Worm (Caenorhabditis elegans) whole organism, L2 larva: ENCODE data around the gene npr-43.
A peak's percentile ranks its signal among the peaks of the same experiment; 100 is the strongest.

Experiments
- F13H6.1 ChIP-seq: sonication (generic microtip); optimal IDR thresholded peaks from 2 replicates; lab custom pipeline; 2016; ENCODE audit warnings: missing genetic modification characterization, missing compliant biosample characterization
- R02D3.7 ChIP-seq: fragments of 150-350 bp; optimal IDR thresholded peaks from 2 replicates; lab custom pipeline; 2014; ENCODE audit warnings: missing biosample characterization, missing genetic modification characterization
- Y55F3AM.14 ChIP-seq: fragments of 200-800 bp; sonication (Bioruptor generic); optimal IDR thresholded peaks from 2 replicates; lab custom pipeline; 2018; ENCODE audit warnings: mild to moderate bottlenecking, missing genetic modification characterization, missing compliant biosample characterization
- ZK546.5 ChIP-seq: sonication (generic microtip); optimal IDR thresholded peaks from 2 replicates; lab custom pipeline; 2017; ENCODE audit warnings: missing biosample characterization, missing genetic modification characterization
- alr-1 ChIP-seq: fragments of 150-350 bp; optimal IDR thresholded peaks from 2 replicates; lab custom pipeline; 2014; ENCODE audit warnings: missing biosample characterization, missing genetic modification characterization
- aly-2 ChIP-seq: fragments of 150-350 bp; optimal IDR thresholded peaks from 2 replicates; lab custom pipeline; 2014; ENCODE audit warnings: missing biosample characterization, missing genetic modification characterization
- ama-1 ChIP-seq: fragments of 150-350 bp; optimal IDR thresholded peaks from 2 replicates; lab custom pipeline; 2018; ENCODE audit warnings: inconsistent platforms
- ceh-16 ChIP-seq: fragments of 150-350 bp; optimal IDR thresholded peaks from 2 replicates; lab custom pipeline; 2014; ENCODE audit warnings: missing biosample characterization, missing genetic modification characterization
- ceh-82 ChIP-seq: fragments of 150-350 bp; optimal IDR thresholded peaks from 2 replicates; lab custom pipeline; 2014; ENCODE audit warnings: missing biosample characterization, missing genetic modification characterization
- crh-2 ChIP-seq: sonication (generic microtip); optimal IDR thresholded peaks from 2 replicates; lab custom pipeline; 2017; ENCODE audit warnings: missing biosample characterization, missing genetic modification characterization
- dmd-4 ChIP-seq: sonication (generic microtip); optimal IDR thresholded peaks from 2 replicates; lab custom pipeline; 2017; ENCODE audit warnings: missing biosample characterization, missing genetic modification characterization
- egl-27 ChIP-seq: sonication (generic microtip); optimal IDR thresholded peaks from 3 replicates; lab custom pipeline; 2017; ENCODE audit warnings: missing biosample characterization, missing genetic modification reagents, missing genetic modification characterization
- elt-3 ChIP-seq: sonication (generic microtip); optimal IDR thresholded peaks from 2 replicates; lab custom pipeline; 2017; ENCODE audit warnings: missing biosample characterization, missing genetic modification characterization
- fos-1 ChIP-seq: fragments of 150-350 bp; optimal IDR thresholded peaks from 2 replicates; lab custom pipeline; 2014; ENCODE audit warnings: missing biosample characterization, missing genetic modification characterization
- gmeb-1 ChIP-seq: fragments of 150-350 bp; optimal IDR thresholded peaks from 2 replicates; lab custom pipeline; 2014; ENCODE audit warnings: missing biosample characterization, missing genetic modification characterization
- lin-11 ChIP-seq: fragments of 150-350 bp; sonication (generic microtip); optimal IDR thresholded peaks from 2 replicates; lab custom pipeline; 2014; ENCODE audit warnings: missing biosample characterization, missing genetic modification characterization, inconsistent platforms, mixed read lengths
- lin-13 ChIP-seq: fragments of 150-350 bp; optimal IDR thresholded peaks from 2 replicates; lab custom pipeline; 2014; ENCODE audit warnings: missing biosample characterization, missing genetic modification reagents, missing genetic modification characterization
- lin-39 ChIP-seq: fragments of 150-350 bp; optimal IDR thresholded peaks from 2 replicates; lab custom pipeline; 2014; ENCODE audit warnings: missing biosample characterization, missing genetic modification reagents, missing genetic modification characterization
- lsy-2 ChIP-seq, 2 experiments: fragments of 150-350 bp in 1 of 2; sonication (generic microtip) in 1 of 2; optimal IDR thresholded peaks; 2 replicates each; lab custom pipeline; 2014 to 2017; ENCODE audit warnings: missing biosample characterization in 2 of 2, missing genetic modification characterization in 2 of 2
- mab-5 ChIP-seq: fragments of 150-350 bp; optimal IDR thresholded peaks from 2 replicates; lab custom pipeline; 2014; ENCODE audit warnings: missing biosample characterization, missing genetic modification characterization
- mbf-1 ChIP-seq: sonication (generic microtip); optimal IDR thresholded peaks from 2 replicates; lab custom pipeline; 2017; ENCODE audit warnings: missing biosample characterization, missing genetic modification characterization
- mdl-1 ChIP-seq, 2 experiments: fragments of 150-350 bp in 1 of 2; sonication (generic microtip) in 1 of 2; optimal IDR thresholded peaks; 2 replicates each; lab custom pipeline; 2017; ENCODE audit warnings: missing biosample characterization in 2 of 2, missing genetic modification characterization in 2 of 2
- nhr-10 ChIP-seq: sonication (generic microtip); optimal IDR thresholded peaks from 2 replicates; lab custom pipeline; 2017; ENCODE audit warnings: missing biosample characterization, missing genetic modification characterization
- nhr-11 ChIP-seq: fragments of 150-350 bp; optimal IDR thresholded peaks from 2 replicates; lab custom pipeline; 2014; ENCODE audit warnings: missing biosample characterization, missing genetic modification characterization
- nhr-12 ChIP-seq: fragments of 150-350 bp; optimal IDR thresholded peaks from 2 replicates; lab custom pipeline; 2014; ENCODE audit warnings: missing biosample characterization, missing genetic modification characterization
- nhr-129 ChIP-seq: fragments of 150-350 bp; optimal IDR thresholded peaks from 2 replicates; lab custom pipeline; 2014; ENCODE audit warnings: missing biosample characterization, missing genetic modification characterization
- nhr-21 ChIP-seq: fragments of 150-350 bp; optimal IDR thresholded peaks from 2 replicates; lab custom pipeline; 2014; ENCODE audit warnings: missing biosample characterization, missing genetic modification characterization
- nhr-23 ChIP-seq: fragments of 150-350 bp; optimal IDR thresholded peaks from 2 replicates; lab custom pipeline; 2014; ENCODE audit warnings: missing biosample characterization, missing genetic modification reagents, missing genetic modification characterization
- nhr-237 ChIP-seq: fragments of 150-350 bp; optimal IDR thresholded peaks from 2 replicates; lab custom pipeline; 2014; ENCODE audit warnings: missing biosample characterization, missing genetic modification characterization
- nhr-25 ChIP-seq: fragments of 150-350 bp; sonication (generic microtip); optimal IDR thresholded peaks from 3 replicates; lab custom pipeline; 2014; ENCODE audit warnings: missing biosample characterization, missing genetic modification characterization
- nhr-77 ChIP-seq: fragments of 150-350 bp; optimal IDR thresholded peaks from 2 replicates; lab custom pipeline; 2014; ENCODE audit warnings: missing biosample characterization, missing genetic modification characterization
- peb-1 ChIP-seq: fragments of 150-350 bp; optimal IDR thresholded peaks from 2 replicates; lab custom pipeline; 2014; ENCODE audit warnings: missing biosample characterization, missing genetic modification characterization
- sem-4 ChIP-seq: fragments of 150-350 bp; optimal IDR thresholded peaks from 2 replicates; lab custom pipeline; 2014; ENCODE audit warnings: missing biosample characterization, missing genetic modification reagents, missing genetic modification characterization
- skn-1 ChIP-seq: sonication (generic microtip); optimal IDR thresholded peaks from 2 replicates; lab custom pipeline; 2017; ENCODE audit warnings: missing biosample characterization, missing genetic modification characterization
- sma-3 ChIP-seq: sonication (generic microtip); optimal IDR thresholded peaks from 2 replicates; lab custom pipeline; 2016; ENCODE audit warnings: missing genetic modification reagents, missing genetic modification characterization, missing compliant biosample characterization
- sma-9 ChIP-seq, 2 experiments: fragments of 150-350 bp in 1 of 2; sonication (generic microtip) in 1 of 2; optimal IDR thresholded peaks; 2 replicates each; lab custom pipeline; 2014 to 2016; ENCODE audit warnings: missing genetic modification characterization in 2 of 2, mild to moderate bottlenecking in 1 of 2, missing biosample characterization in 1 of 2, missing compliant biosample characterization in 1 of 2, missing genetic modification reagents in 1 of 2, moderate library complexity in 1 of 2
- unc-39 ChIP-seq: fragments of 150-350 bp; optimal IDR thresholded peaks from 2 replicates; lab custom pipeline; 2014; ENCODE audit warnings: missing biosample characterization, missing genetic modification characterization
- unc-55 ChIP-seq: fragments of 150-350 bp; sonication (generic microtip); optimal IDR thresholded peaks from 3 replicates; lab custom pipeline; 2014; ENCODE audit warnings: missing biosample characterization, missing genetic modification reagents, missing genetic modification characterization
- unc-62 ChIP-seq: fragments of 150-350 bp; optimal IDR thresholded peaks from 2 replicates; lab custom pipeline; 2014; ENCODE audit warnings: missing biosample characterization, missing genetic modification reagents, missing genetic modification characterization
- zag-1 ChIP-seq: fragments of 150-350 bp; optimal IDR thresholded peaks from 2 replicates; lab custom pipeline; 2014; ENCODE audit warnings: missing biosample characterization, missing genetic modification characterization
- ztf-1 ChIP-seq: fragments of 200-800 bp; sonication (Bioruptor generic); conservative IDR thresholded peaks from 2 replicates; pipeline ENCODE4 v1.3.6; 2022; ENCODE audit warnings: missing genetic modification characterization, missing compliant biosample characterization
- ztf-4 ChIP-seq: fragments of 150-350 bp; optimal IDR thresholded peaks from 2 replicates; lab custom pipeline; 2014; ENCODE audit warnings: missing biosample characterization, missing genetic modification characterization

npr-43 gene

DNA sequence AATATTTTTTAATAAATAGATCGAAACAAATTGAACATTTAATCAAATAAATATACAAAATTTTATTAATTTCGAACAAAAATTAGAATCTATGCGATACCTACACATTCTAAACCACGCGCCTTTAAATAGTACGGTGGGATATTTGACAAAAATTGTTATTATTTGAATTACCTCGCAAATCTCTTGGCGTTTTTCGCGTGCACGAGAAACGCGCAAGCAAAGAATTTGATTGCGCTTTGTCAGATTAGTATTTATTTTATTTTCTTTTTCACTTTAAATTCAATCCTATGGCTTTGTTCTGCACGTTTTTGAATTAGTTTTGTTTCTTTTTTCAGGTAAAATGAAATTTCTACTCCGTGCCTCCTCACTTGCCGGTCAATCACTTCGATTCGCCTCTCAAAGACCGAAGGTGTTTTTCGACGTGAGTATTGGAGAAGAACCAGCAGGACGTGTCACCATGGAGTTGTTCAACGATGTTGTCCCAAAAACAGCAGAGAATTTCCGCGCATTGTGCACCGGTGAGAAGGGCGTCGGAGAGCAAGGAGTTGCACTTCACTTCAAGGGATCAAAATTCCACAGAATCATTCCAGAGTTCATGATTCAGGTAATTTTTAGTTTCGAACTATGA is 23.0 kb downstream of the npr-43 start, which contains the start of gene cyn-1 (continued):
- TF ChIP-seq lin-13 (GFP tag; lab: Kevin White, UChicago), result peak; percentile 81
- peak; percentile 69 for TF ChIP-seq nhr-129

DNA sequence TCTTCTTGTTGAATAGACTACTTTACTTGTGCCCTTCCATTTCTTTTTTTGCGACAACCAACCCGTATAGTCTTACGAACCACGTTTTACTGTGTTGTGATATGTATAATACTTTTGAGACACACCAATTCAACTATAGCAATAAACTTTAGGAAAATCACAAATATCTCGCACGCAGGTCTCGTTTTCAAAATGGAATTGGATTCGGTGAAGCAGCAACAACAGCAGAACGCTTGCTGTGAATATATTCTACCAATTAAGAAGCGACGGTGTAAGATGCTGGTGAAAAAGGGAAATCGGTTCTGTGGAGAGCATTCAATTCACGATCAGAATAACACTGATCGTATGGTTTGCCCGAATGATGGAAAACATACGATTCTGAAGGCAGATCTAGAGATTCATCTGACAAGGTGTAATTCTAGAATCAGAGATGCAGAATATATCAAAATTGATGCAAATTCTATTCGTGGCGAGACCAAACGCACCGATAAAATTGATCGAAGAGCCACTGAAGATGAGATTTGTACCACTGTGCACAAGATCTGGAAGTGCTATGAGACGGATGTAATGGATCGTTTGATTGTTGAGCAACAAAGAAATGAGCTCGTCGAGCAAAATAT is 24.5 kb downstream of the npr-43 start, which contains the start of gene Y49A3A.3:
Gene Y49A3A.3 (plus strand): TSS at position 153 of the 620 bp plus-strand sequence.
- TF ChIP-seq lin-13 (GFP tag; lab: Kevin White, UChicago) (peak; percentile 37), nhr-11 (tag; lab: Kevin White, UChicago) (no peak), lin-39 (tag; lab: Kevin White, UChicago) (no peak), alr-1 (no peak), nhr-21 (tag; lab: Kevin White, UChicago) (no peak), dmd-4 (tag; lab: Kevin White, UChicago) (no peak), ama-1 (peak; percentile 49), ceh-82 (tag; lab: Kevin White, UChicago) (no peak), F13H6.1 (tag; lab: Kevin White, UChicago) (peak; percentile 17), unc-62 (GFP tag; lab: Kevin White, UChicago) (no peak), sem-4 (no peak), sma-9 (GFP tag; optimal IDR thresholded peaks at IDR 0.05; lab: Kevin White, UChicago) (peak; percentile 17), sma-9 (tag; optimal IDR thresholded peaks at IDR 0.05; lab: Kevin White, UChicago) (no peak), skn-1 (no peak), lin-11 (tag; lab: Kevin White, UChicago) (no peak), nhr-129 (peak; percentile 49), nhr-25 (tag; lab: Kevin White, UChicago) (peak; percentile 44), crh-2 (tag; lab: Kevin White, UChicago) (peak; percentile 17), lsy-2 (tag; optimal IDR thresholded peaks at IDR 0.05; lab: Kevin White, UChicago) (no peak), aly-2 (tag; lab: Kevin White, UChicago) (peak; percentile 70), sma-3 (GFP tag; lab: Kevin White, UChicago) (peak; percentile 45), nhr-12 (tag; lab: Kevin White, UChicago) (no peak), mbf-1 (no peak), fos-1 (tag; lab: Kevin White, UChicago) (no peak), nhr-10 (no peak), Y55F3AM.14 (peak; percentile 62), ztf-1 (no peak), nhr-23 (tag; lab: Kevin White, UChicago) (no peak), mab-5 (tag; lab: Kevin White, UChicago) (no peak), ZK546.5 (tag; lab: Kevin White, UChicago) (no peak), nhr-237 (tag; lab: Kevin White, UChicago) (no peak), nhr-77 (no peak), gmeb-1 (peak; percentile 49), unc-39 (tag; lab: Kevin White, UChicago) (no peak), zag-1 (no peak), R02D3.7 (tag; lab: Kevin White, UChicago) (no peak), egl-27 (tag; lab: Kevin White, UChicago) (no peak)

DNA sequence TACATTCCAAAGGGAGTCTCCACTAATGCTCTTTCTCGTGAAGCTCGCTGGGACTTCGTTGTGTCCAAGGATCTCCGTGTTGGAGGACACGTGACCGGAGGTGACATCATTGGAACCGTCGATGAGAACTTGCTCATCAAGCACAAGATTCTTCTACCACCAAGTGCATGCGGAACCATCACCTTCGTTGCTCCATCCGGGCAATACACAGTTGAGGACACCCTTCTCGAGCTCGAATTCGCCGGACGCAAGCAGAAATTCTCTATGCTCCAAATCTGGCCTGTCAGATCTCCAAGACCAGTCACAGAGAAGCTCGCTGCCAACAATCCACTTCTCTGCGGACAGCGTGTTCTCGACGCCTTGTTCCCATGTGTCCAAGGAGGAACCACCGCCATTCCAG is 26.9 kb downstream of the npr-43 start:
- TF ChIP-seq ceh-16 (tag; lab: Kevin White, UChicago), result no peak
- TF ChIP-seq nhr-237 (tag; lab: Kevin White, UChicago), result no peak
- no peak for TF ChIP-seq mdl-1 (tag; optimal IDR thresholded peaks at IDR 0.05; lab: Kevin White, UChicago)
- TF ChIP-seq nhr-25 (tag; lab: Kevin White, UChicago), result no peak
- no peak for TF ChIP-seq peb-1 (tag; lab: Kevin White, UChicago)
- no peak for TF ChIP-seq nhr-129
- TF ChIP-seq ztf-4 (tag; lab: Kevin White, UChicago), result no peak
- TF ChIP-seq ceh-82 (tag; lab: Kevin White, UChicago), result no peak
- no peak for TF ChIP-seq R02D3.7 (tag; lab: Kevin White, UChicago)
- no peak for TF ChIP-seq lin-13 (GFP tag; lab: Kevin White, UChicago)
- no peak for TF ChIP-seq Y55F3AM.14
- TF ChIP-seq nhr-77, result no peak
- no peak for TF ChIP-seq ZK546.5 (tag; lab: Kevin White, UChicago)
- TF ChIP-seq unc-55 (GFP tag; lab: Kevin White, UChicago), result no peak
- TF ChIP-seq elt-3 (tag; lab: Kevin White, UChicago), result no peak
- TF ChIP-seq mbf-1, result no peak
- TF ChIP-seq nhr-21 (tag; lab: Kevin White, UChicago), result no peak
